Worm (Caenorhabditis elegans) whole organism, early embryonic: ENCODE data around the gene T08G3.6.
A peak's percentile ranks its signal among the peaks of the same experiment; 100 is the strongest.

Experiments
- B0310.2 ChIP-seq: sonication (generic microtip); optimal IDR thresholded peaks from 2 replicates; lab custom pipeline; 2016; ENCODE audit warnings: mild to moderate bottlenecking, missing genetic modification characterization, missing compliant biosample characterization
- F13C5.2 ChIP-seq: sonication (generic microtip); optimal IDR thresholded peaks from 2 replicates; lab custom pipeline; 2017; ENCODE audit warnings: mild to moderate bottlenecking, missing genetic modification characterization, inconsistent platforms, missing compliant biosample characterization
- aly-1 ChIP-seq: sonication (generic microtip); optimal IDR thresholded peaks from 2 replicates; lab custom pipeline; 2016; ENCODE audit warnings: missing genetic modification characterization, missing compliant biosample characterization
- ama-1 ChIP-seq: fragments of 150-350 bp; optimal IDR thresholded peaks from 2 replicates; lab custom pipeline; 2014
- ceh-13 ChIP-seq: fragments of 200-800 bp; sonication (Bioruptor generic); optimal IDR thresholded peaks from 2 replicates; lab custom pipeline; 2018; ENCODE audit warnings: mild to moderate bottlenecking, missing genetic modification characterization, missing compliant biosample characterization
- ceh-36 ChIP-seq: sonication (generic microtip); optimal IDR thresholded peaks from 2 replicates; lab custom pipeline; 2016; ENCODE audit warnings: missing genetic modification characterization, inconsistent platforms, missing compliant biosample characterization
- ets-7 ChIP-seq: sonication (generic microtip); optimal IDR thresholded peaks from 2 replicates; lab custom pipeline; 2016; ENCODE audit warnings: missing genotype, missing genetic modification characterization, missing compliant biosample characterization
- flt-1 ChIP-seq: fragments of 200-800 bp; sonication (Bioruptor generic); IDR thresholded peaks from 2 replicates; pipeline ENCODE4 v1.3.6; 2022; ENCODE audit warnings: missing genetic modification characterization, missing compliant biosample characterization
- hmbx-1 ChIP-seq: sonication (generic microtip); optimal IDR thresholded peaks from 2 replicates; lab custom pipeline; 2016; ENCODE audit warnings: mild to moderate bottlenecking, missing genetic modification characterization, missing compliant biosample characterization
- hmg-4 ChIP-seq: fragments of 200-800 bp; sonication (Bioruptor generic); optimal IDR thresholded peaks from 2 replicates; lab custom pipeline; 2018; ENCODE audit warnings: mild to moderate bottlenecking, missing genetic modification characterization, missing compliant biosample characterization
- hnd-1 ChIP-seq: sonication (generic microtip); optimal IDR thresholded peaks from 2 replicates; lab custom pipeline; 2016; ENCODE audit warnings: missing genetic modification characterization, missing compliant biosample characterization
- pes-1 ChIP-seq: fragments of 200-800 bp; sonication (Bioruptor generic); IDR thresholded peaks from 2 replicates; pipeline ENCODE4 v1.3.6; 2022; ENCODE audit warnings: missing genetic modification reagents, missing genetic modification characterization, missing compliant biosample characterization
- scrt-1 ChIP-seq: fragments of 200-800 bp; sonication (Bioruptor generic); IDR thresholded peaks from 2 replicates; pipeline ENCODE4 v1.3.6; 2022; ENCODE audit warnings: missing genetic modification characterization, missing compliant biosample characterization
- sea-1 ChIP-seq: fragments of 200-800 bp; sonication (Bioruptor generic); conservative IDR thresholded peaks from 2 replicates; pipeline ENCODE4 v1.3.6; 2022; ENCODE audit warnings: missing genetic modification characterization, missing compliant biosample characterization
- tbx-11 ChIP-seq: fragments of 200-800 bp; sonication (Bioruptor generic); IDR thresholded peaks from 2 replicates; pipeline ENCODE4 v1.3.6; 2022; ENCODE audit warnings: missing genetic modification characterization, missing compliant biosample characterization
- tbx-37 ChIP-seq: fragments of 200-800 bp; sonication (Bioruptor generic); conservative IDR thresholded peaks from 2 replicates; pipeline ENCODE4 v1.3.6; 2022; ENCODE audit warnings: missing genetic modification reagents, missing genetic modification characterization, missing compliant biosample characterization
- tra-4 ChIP-seq: sonication (generic microtip); optimal IDR thresholded peaks from 2 replicates; lab custom pipeline; 2017; ENCODE audit warnings: missing genetic modification characterization, missing compliant biosample characterization

T08G3.6 gene

ce11 chrV:16437546-16437945, 8.2 kb upstream of the T08G3.6 start, which contains the start of gene F26D2.15:
TSS of gene F26D2.15 (plus strand) at chrV:16437846.
- no peak for TF ChIP-seq sea-1 (GFP tag; lab: Robert Waterston, UW)
- TF ChIP-seq F13C5.2 (tag; lab: Kevin White, UChicago), result no peak
- no peak for TF ChIP-seq ceh-36 (tag; lab: Kevin White, UChicago)
- no peak for TF ChIP-seq hnd-1 (tag; lab: Kevin White, UChicago)
- TF ChIP-seq aly-1 (tag; lab: Kevin White, UChicago), result no peak
- TF ChIP-seq tbx-11 (GFP tag; lab: Robert Waterston, UW), result no peak
- TF ChIP-seq B0310.2 (tag; lab: Kevin White, UChicago), result no peak
- TF ChIP-seq tra-4 (tag; lab: Kevin White, UChicago), result no peak
- no peak for TF ChIP-seq flt-1 (GFP tag; lab: Robert Waterston, UW)
- no peak for TF ChIP-seq pes-1 (GFP tag; lab: Robert Waterston, UW)
- no peak for TF ChIP-seq hmg-4
- TF ChIP-seq scrt-1 (GFP tag; lab: Robert Waterston, UW), result no peak
- no peak for TF ChIP-seq ets-7
- TF ChIP-seq hmbx-1, result no peak

DNA sequence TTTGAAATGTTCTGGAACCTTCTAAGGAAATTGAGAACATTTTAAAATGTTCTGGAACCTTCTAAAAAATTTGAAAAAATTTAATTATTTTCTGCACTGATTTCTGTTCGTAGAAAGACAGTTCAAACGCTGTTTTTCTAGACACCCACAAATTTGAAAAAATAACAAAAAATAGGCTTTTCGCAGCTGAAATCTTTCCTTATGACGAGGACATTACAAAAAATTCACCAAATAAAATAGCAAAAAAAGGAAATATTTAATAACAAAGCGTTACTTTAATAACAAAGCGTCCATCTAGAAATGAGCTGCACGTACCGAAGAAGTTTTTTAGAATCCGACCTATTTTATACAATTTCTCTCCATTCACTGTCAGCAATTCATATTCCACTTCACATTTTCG, 2.1 kb upstream of the T08G3.6 start, which contains the start of gene srh-141:
TSS of gene srh-141 (plus strand) at position 301 of the 400 bp plus-strand sequence.
- TF ChIP-seq tbx-11 (GFP tag; lab: Robert Waterston, UW) (no peak), ama-1 (lab: Kevin White, UChicago) (no peak), scrt-1 (GFP tag; lab: Robert Waterston, UW) (no peak), aly-1 (tag; lab: Kevin White, UChicago) (no peak), tra-4 (tag; lab: Kevin White, UChicago) (no peak), hnd-1 (tag; lab: Kevin White, UChicago) (no peak), hmbx-1 (no peak), ceh-36 (tag; lab: Kevin White, UChicago) (no peak), ets-7 (no peak), hmg-4 (no peak), sea-1 (GFP tag; lab: Robert Waterston, UW) (no peak), ceh-13 (GFP tag; lab: Kevin White, UChicago) (no peak), F13C5.2 (tag; lab: Kevin White, UChicago) (no peak), flt-1 (GFP tag; lab: Robert Waterston, UW) (no peak), tbx-37 (GFP tag; lab: Robert Waterston, UW) (no peak), pes-1 (GFP tag; lab: Robert Waterston, UW) (no peak), B0310.2 (tag; lab: Kevin White, UChicago) (no peak)

DNA sequence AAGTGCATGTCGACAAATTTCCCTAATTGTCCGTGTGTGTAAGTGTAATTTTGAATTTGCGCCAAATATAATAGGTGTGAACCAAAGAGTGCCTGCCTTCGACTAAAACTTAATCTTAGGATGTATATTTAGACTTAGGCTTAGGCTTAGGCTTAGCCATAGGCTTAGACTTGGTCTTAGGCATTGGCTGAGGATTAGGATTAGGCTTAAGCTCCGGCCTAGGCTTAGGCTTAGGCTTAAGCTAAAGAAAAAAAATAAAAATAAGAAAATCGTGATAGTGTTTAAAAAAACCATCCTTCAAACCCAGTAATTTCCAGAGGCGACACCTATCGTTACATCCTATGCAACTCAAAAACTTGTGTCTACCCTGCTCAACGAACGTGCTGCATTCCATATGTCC, 415 bp downstream of the T08G3.6 start:
- TF ChIP-seq ceh-36 (tag; lab: Kevin White, UChicago) (peak; percentile 69), tbx-11 (GFP tag; lab: Robert Waterston, UW) (no peak)

DNA sequence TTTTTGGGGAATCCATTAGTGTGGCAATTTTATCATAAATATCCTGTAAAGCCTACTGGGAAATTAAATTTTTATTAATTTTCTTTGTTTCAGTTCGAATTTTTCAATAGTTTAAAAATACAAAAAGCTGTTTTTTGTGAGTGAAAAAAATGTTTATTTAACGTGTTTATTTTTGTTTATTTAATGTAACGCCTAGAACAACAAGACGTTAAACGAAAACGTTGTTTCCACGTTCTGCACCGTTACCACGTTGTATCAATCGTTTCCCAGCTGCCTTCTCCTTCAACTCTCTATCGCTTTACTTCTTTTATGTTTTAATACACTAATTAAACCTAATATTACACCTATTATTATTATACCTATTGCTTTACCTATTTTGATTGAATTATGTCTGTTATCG, 2.0 kb downstream of the T08G3.6 start, which contains the start of gene T08G3.13:
TSS of gene T08G3.13 (plus strand) at position 301 of the 400 bp plus-strand sequence.
- no peak for TF ChIP-seq B0310.2 (tag; lab: Kevin White, UChicago)
- TF ChIP-seq scrt-1 (GFP tag; lab: Robert Waterston, UW), result no peak
- TF ChIP-seq ets-7, result no peak
- TF ChIP-seq ceh-36 (tag; lab: Kevin White, UChicago), result no peak
- TF ChIP-seq hnd-1 (tag; lab: Kevin White, UChicago), result no peak
- no peak for TF ChIP-seq F13C5.2 (tag; lab: Kevin White, UChicago)
- TF ChIP-seq pes-1 (GFP tag; lab: Robert Waterston, UW), result no peak
- no peak for TF ChIP-seq tbx-37 (GFP tag; lab: Robert Waterston, UW)
- no peak for TF ChIP-seq hmg-4
- no peak for TF ChIP-seq ama-1 (lab: Kevin White, UChicago)
- no peak for TF ChIP-seq tra-4 (tag; lab: Kevin White, UChicago)
- TF ChIP-seq aly-1 (tag; lab: Kevin White, UChicago), result no peak
- no peak for TF ChIP-seq hmbx-1
- TF ChIP-seq sea-1 (GFP tag; lab: Robert Waterston, UW), result no peak
- no peak for TF ChIP-seq flt-1 (GFP tag; lab: Robert Waterston, UW)
- TF ChIP-seq tbx-11 (GFP tag; lab: Robert Waterston, UW), result no peak
- no peak for TF ChIP-seq ceh-13 (GFP tag; lab: Kevin White, UChicago)

DNA sequence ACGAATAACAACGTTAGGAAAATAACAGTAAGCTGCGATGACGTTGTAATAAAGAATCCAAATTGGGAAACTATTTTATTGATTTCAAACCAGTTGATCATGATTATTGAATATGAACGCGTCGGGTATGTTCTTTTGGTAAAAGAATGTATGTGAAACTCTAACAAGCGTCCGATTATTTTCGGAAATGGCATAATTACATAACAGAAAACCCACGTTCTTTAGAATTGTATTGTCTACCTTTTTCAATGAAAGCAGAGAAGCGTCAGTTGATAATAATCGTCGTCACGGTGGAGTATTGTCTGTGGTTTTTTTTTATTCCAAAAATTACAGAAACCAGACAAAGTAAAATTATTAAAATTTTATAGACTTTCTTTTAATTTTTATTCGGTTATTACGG, 9.3 kb downstream of the T08G3.6 start, which contains the start of gene str-14:
TSS of gene str-14 (minus strand) at position 101 of the 400 bp plus-strand sequence.
- no peak for TF ChIP-seq aly-1 (tag; lab: Kevin White, UChicago)
- TF ChIP-seq ceh-13 (GFP tag; lab: Kevin White, UChicago), result no peak
- TF ChIP-seq hmbx-1, result no peak
- TF ChIP-seq pes-1 (GFP tag; lab: Robert Waterston, UW), result no peak
- TF ChIP-seq ama-1 (lab: Kevin White, UChicago), result no peak
- no peak for TF ChIP-seq sea-1 (GFP tag; lab: Robert Waterston, UW)
- TF ChIP-seq tbx-37 (GFP tag; lab: Robert Waterston, UW), result no peak
- no peak for TF ChIP-seq tbx-11 (GFP tag; lab: Robert Waterston, UW)
- TF ChIP-seq B0310.2 (tag; lab: Kevin White, UChicago), result no peak
- no peak for TF ChIP-seq ceh-36 (tag; lab: Kevin White, UChicago)
- no peak for TF ChIP-seq hmg-4
- TF ChIP-seq hnd-1 (tag; lab: Kevin White, UChicago), result no peak
- no peak for TF ChIP-seq flt-1 (GFP tag; lab: Robert Waterston, UW)
- TF ChIP-seq scrt-1 (GFP tag; lab: Robert Waterston, UW), result no peak
- no peak for TF ChIP-seq tra-4 (tag; lab: Kevin White, UChicago)

DNA sequence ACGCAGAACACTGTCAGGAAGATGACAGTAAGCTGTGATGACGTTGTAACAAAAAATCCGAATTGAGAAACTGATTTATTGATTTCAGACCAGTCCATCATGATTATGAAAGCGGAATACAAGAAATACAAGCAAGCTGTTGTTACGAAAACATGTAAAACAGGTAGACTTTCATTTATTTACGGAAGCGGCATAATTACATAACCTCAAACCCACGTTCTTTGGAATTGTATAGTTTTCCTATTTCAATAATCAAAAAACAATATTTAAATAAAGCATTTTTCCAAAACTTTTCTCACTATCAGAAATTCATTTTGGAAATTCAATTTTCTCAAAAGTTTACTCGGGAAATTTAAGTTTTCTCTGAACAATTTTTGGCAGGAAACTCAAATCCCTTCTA, 12.9 kb downstream of the T08G3.6 start, which contains the start of gene str-15:
TSS of gene str-15 (minus strand) at position 101 of the 400 bp plus-strand sequence.
- TF ChIP-seq tbx-37 (GFP tag; lab: Robert Waterston, UW) (no peak), ama-1 (lab: Kevin White, UChicago) (no peak), tra-4 (tag; lab: Kevin White, UChicago) (no peak), pes-1 (GFP tag; lab: Robert Waterston, UW) (no peak), aly-1 (tag; lab: Kevin White, UChicago) (no peak), hmg-4 (no peak), scrt-1 (GFP tag; lab: Robert Waterston, UW) (no peak), ceh-36 (tag; lab: Kevin White, UChicago) (no peak), sea-1 (GFP tag; lab: Robert Waterston, UW) (no peak), hmbx-1 (no peak)
